ENCODE assay signal across 3 worm cellular contexts in genomic region chrII:8750056-8750455, ce11.
A peak's percentile ranks its signal among the peaks of the same experiment; 100 is the strongest.
TF ChIP-seq lines count a peak whose summit lies in the region.

No protein-coding gene starts in this region.

TF ChIP-seq in whole organism, L1 larva, 84 proteins besides CTCF, POLR2A, EP300 and RAD21:
- TF ChIP-seq lin-39 (tag; optimal IDR thresholded peaks at IDR 0.05; lab: Kevin White, UChicago) (no peak), mep-1 (tag; optimal IDR thresholded peaks at IDR 0.05; lab: Kevin White, UChicago) (no peak), fkh-8 (tag; optimal IDR thresholded peaks at IDR 0.05; lab: Kevin White, UChicago) (no peak), efl-1 (optimal IDR thresholded peaks at IDR 0.05; lab: Kevin White, UChicago) (no peak), efl-1 (GFP tag; optimal IDR thresholded peaks at IDR 0.05 in 1 of 2; lab: Kevin White, UChicago) (no peak), lin-14 (GFP tag; optimal IDR thresholded peaks at IDR 0.05; lab: Kevin White, UChicago) (peak; percentile 28), blmp-1 (tag; optimal IDR thresholded peaks at IDR 0.05; lab: Kevin White, UChicago) (peak; percentile 95), irx-1 (tag; optimal IDR thresholded peaks at IDR 0.05; lab: Kevin White, UChicago) (no peak), nhr-19 (GFP tag; conservative IDR thresholded peaks at IDR 0.05; lab: Robert Waterston, UW) (no peak), dsc-1 (tag; optimal IDR thresholded peaks at IDR 0.05; lab: Kevin White, UChicago) (no peak), sox-4 (tag; optimal IDR thresholded peaks at IDR 0.05; lab: Kevin White, UChicago) (no peak), pag-3 (tag; optimal IDR thresholded peaks at IDR 0.05; lab: Kevin White, UChicago; ENCODE audit: borderline replicate concordance, insufficient read depth) (no peak), nhr-90 (tag; optimal IDR thresholded peaks at IDR 0.05; lab: Kevin White, UChicago; ENCODE audit: poor library complexity) (no peak), ceh-90 (tag; optimal IDR thresholded peaks at IDR 0.05; lab: Kevin White, UChicago) (no peak), alr-1 (tag; optimal IDR thresholded peaks at IDR 0.05; lab: Kevin White, UChicago; ENCODE audit: borderline replicate concordance) (no peak), mef-2 (tag; optimal IDR thresholded peaks at IDR 0.05; lab: Kevin White, UChicago) (no peak), snu-23 (GFP tag; optimal IDR thresholded peaks at IDR 0.05; lab: Kevin White, UChicago) (peak; percentile 1), skn-1 (tag; optimal IDR thresholded peaks at IDR 0.05; lab: Kevin White, UChicago) (peak; percentile 60), grh-1 (GFP tag; IDR thresholded peaks at IDR 0.05; lab: Robert Waterston, UW) (no peak), snpc-4 (tag; optimal IDR thresholded peaks at IDR 0.05; lab: Kevin White, UChicago) (no peak), lin-35 (GFP tag; optimal IDR thresholded peaks at IDR 0.05; lab: Kevin White, UChicago) (no peak), lsy-2 (tag; optimal IDR thresholded peaks at IDR 0.05; lab: Kevin White, UChicago) (no peak)

TF ChIP-seq in whole organism, L2 larva, 48 proteins besides CTCF, POLR2A, EP300 and RAD21:
- TF ChIP-seq nhr-129 (tag; optimal IDR thresholded peaks at IDR 0.05; lab: Kevin White, UChicago) = peak; percentile 13
- no peak for TF ChIP-seq lin-11 (tag; optimal IDR thresholded peaks at IDR 0.05; lab: Kevin White, UChicago)
- TF ChIP-seq blmp-1 (tag; optimal IDR thresholded peaks at IDR 0.05; lab: Kevin White, UChicago; ENCODE audit: insufficient read depth) = peak; percentile 98

TF ChIP-seq in whole organism, L3 larva, 47 proteins besides CTCF, POLR2A, EP300 and RAD21:
- peak; percentile 13 for TF ChIP-seq nhr-23 (tag; optimal IDR thresholded peaks at IDR 0.05; lab: Kevin White, UChicago)
- no peak for TF ChIP-seq nhr-237 (tag; optimal IDR thresholded peaks at IDR 0.05; lab: Kevin White, UChicago)
- no peak for TF ChIP-seq nfya-1 (tag; optimal IDR thresholded peaks at IDR 0.05; lab: Kevin White, UChicago; ENCODE audit: insufficient read depth)
- TF ChIP-seq fkh-10 (GFP tag; optimal IDR thresholded peaks at IDR 0.05; lab: Kevin White, UChicago) = no peak
- no peak for TF ChIP-seq egl-27 (tag; optimal IDR thresholded peaks at IDR 0.05; lab: Kevin White, UChicago)
- no peak for TF ChIP-seq pha-4 (tag; optimal IDR thresholded peaks at IDR 0.05; lab: Kevin White, UChicago)
- TF ChIP-seq lsy-12 (tag; optimal IDR thresholded peaks at IDR 0.05; lab: Kevin White, UChicago) = no peak
- TF ChIP-seq nhr-11 (tag; optimal IDR thresholded peaks at IDR 0.05; lab: Kevin White, UChicago) = no peak
- TF ChIP-seq elt-1 (tag; optimal IDR thresholded peaks at IDR 0.05; lab: Kevin White, UChicago) = peak; percentile 79
- TF ChIP-seq nhr-12 (tag; optimal IDR thresholded peaks at IDR 0.05; lab: Kevin White, UChicago) = no peak
- no peak for TF ChIP-seq aly-2 (tag; optimal IDR thresholded peaks at IDR 0.05; lab: Kevin White, UChicago)
- TF ChIP-seq unc-39 (tag; optimal IDR thresholded peaks at IDR 0.05; lab: Kevin White, UChicago) = no peak

Comparison
In these comparisons a context has a peak if more than half of its experiments do, and no peak if none do; other contexts are left out.
1. Of the 22 proteins assayed by ChIP-seq in both whole organism, L1 larva and whole organism, L2 larva: peak only in whole organism, L1 larva: skn-1; only in whole organism, L2 larva: none; in both: blmp-1; in neither: 20.